Fruit fly (Drosophila melanogaster): ENCODE data around the gene CG13073.
A peak's percentile ranks its signal among the peaks of the same experiment; 100 is the strongest.

CG13073 gene

dm6 chr3L:16172809-16173276 lies 44.3 kb downstream of the CG13073 start (continued):
- no peak for TF ChIP-seq CG30020 (tag; optimal IDR thresholded peaks at IDR 0.05)
- no peak for TF ChIP-seq CG3407 (GFP tag; optimal IDR thresholded peaks at IDR 0.05)
- peak; percentile 28 for TF ChIP-seq CG17829 (tag; optimal IDR thresholded peaks at IDR 0.05)
- peak; percentile 37 for TF ChIP-seq Meics (GFP tag; optimal IDR thresholded peaks at IDR 0.05)
- no peak for TF ChIP-seq Dp (GFP tag; optimal IDR thresholded peaks at IDR 0.05)
- TF ChIP-seq CG11504 (tag; optimal IDR thresholded peaks at IDR 0.05), result peak; percentile 71
- TF ChIP-seq CG6765 (GFP tag; optimal IDR thresholded peaks at IDR 0.05), result peak; percentile 16
- TF ChIP-seq oc (tag; optimal IDR thresholded peaks at IDR 0.05), result no peak
- TF ChIP-seq CG11723 (GFP tag; optimal IDR thresholded peaks at IDR 0.05), result peak; percentile 14
- peak; percentile 2 for TF ChIP-seq CG5180 (GFP tag; optimal IDR thresholded peaks at IDR 0.05)
- TF ChIP-seq CG7357 (GFP tag; IDR thresholded peaks at IDR 0.05), result no peak
- TF ChIP-seq NfI (GFP tag; optimal IDR thresholded peaks at IDR 0.05), result no peak
- TF ChIP-seq CG10321 (GFP tag; IDR thresholded peaks at IDR 0.05), result no peak
- TF ChIP-seq sens (GFP tag), result peak; percentile 35
- peak; percentile 21 for TF ChIP-seq D19A (tag; optimal IDR thresholded peaks at IDR 0.05)
- TF ChIP-seq MBD-R2 (GFP tag; IDR thresholded peaks at IDR 0.05), result no peak
- TF ChIP-seq CG43689 (GFP tag; IDR thresholded peaks at IDR 0.05), result no peak
- no peak for TF ChIP-seq dimm (GFP tag; IDR thresholded peaks at IDR 0.05)
- no peak for TF ChIP-seq hkb (optimal IDR thresholded peaks at IDR 0.05)
- TF ChIP-seq hkb (GFP tag; IDR thresholded peaks at IDR 0.05), result no peak
- peak; percentile 19 for TF ChIP-seq CG1602 (GFP tag; optimal IDR thresholded peaks at IDR 0.05)
- no peak for TF ChIP-seq CG6254 (GFP tag; optimal IDR thresholded peaks at IDR 0.05)
- TF ChIP-seq CG12391 (tag; optimal IDR thresholded peaks at IDR 0.05), result peak; percentile 52
- peak; percentile 43 for TF ChIP-seq dmrt11E (tag; optimal IDR thresholded peaks at IDR 0.05)
- no peak for TF ChIP-seq CG31388 (GFP tag; optimal IDR thresholded peaks at IDR 0.05)
- no peak for TF ChIP-seq Lhr (GFP tag; optimal IDR thresholded peaks at IDR 0.05)
- no peak for TF ChIP-seq CG10366 (GFP tag; IDR thresholded peaks at IDR 0.05)
- peak in 1 of 2 experiments; percentile 40 for TF ChIP-seq eve (GFP tag; optimal IDR thresholded peaks at IDR 0.05)
- TF ChIP-seq wek (GFP tag; optimal IDR thresholded peaks at IDR 0.05), result no peak
- no peak for TF ChIP-seq CG4820 (GFP tag; optimal IDR thresholded peaks at IDR 0.05)
- no peak for TF ChIP-seq jumu (GFP tag; optimal IDR thresholded peaks at IDR 0.05)
- no peak for TF ChIP-seq CG12769 (tag; optimal IDR thresholded peaks at IDR 0.05)
- peak; percentile 48 for TF ChIP-seq CG12659 (GFP tag; optimal IDR thresholded peaks at IDR 0.05)
- TF ChIP-seq HLHmδ (GFP tag; optimal IDR thresholded peaks at IDR 0.05), result no peak
- TF ChIP-seq repo (GFP tag; optimal IDR thresholded peaks at IDR 0.05), result no peak
- peak; percentile 32 for TF ChIP-seq CG1529 (GFP tag; optimal IDR thresholded peaks at IDR 0.05)
- no peak for TF ChIP-seq abd-A (tag; optimal IDR thresholded peaks at IDR 0.05)
- TF ChIP-seq CG12104 (GFP tag; optimal IDR thresholded peaks at IDR 0.05), result peak; percentile 6
- no peak for TF ChIP-seq CG30431 (GFP tag; optimal IDR thresholded peaks at IDR 0.05)
- TF ChIP-seq CG18262 (tag; optimal IDR thresholded peaks at IDR 0.05), result peak; percentile 66
- TF ChIP-seq CG8924 (tag; optimal IDR thresholded peaks at IDR 0.05), result peak; percentile 46
- no peak for TF ChIP-seq HLH3B (GFP tag; IDR thresholded peaks at IDR 0.05)
- TF ChIP-seq dmrt99B (tag; optimal IDR thresholded peaks at IDR 0.05), result peak; percentile 58
- TF ChIP-seq zfh1 (GFP tag; IDR thresholded peaks at IDR 0.05), result no peak
- peak; percentile 28 for TF ChIP-seq zf30C (GFP tag; optimal IDR thresholded peaks at IDR 0.05)
- TF ChIP-seq CG10543 (GFP tag; optimal IDR thresholded peaks at IDR 0.05), result no peak
- no peak for TF ChIP-seq sna (GFP tag; IDR thresholded peaks at IDR 0.05; ENCODE audit: partially characterized antibody)
- no peak for TF ChIP-seq Hand (GFP tag; optimal IDR thresholded peaks at IDR 0.05)
- no peak for TF ChIP-seq grn (GFP tag; optimal IDR thresholded peaks at IDR 0.05)
- no peak for TF ChIP-seq CG4404 (GFP tag; IDR thresholded peaks at IDR 0.05)
- TF ChIP-seq Hr39 (optimal IDR thresholded peaks at IDR 0.05), result no peak
- peak; percentile 2 for TF ChIP-seq CG2120 (GFP tag; optimal IDR thresholded peaks at IDR 0.05)

Measured in whole organism, embryonic.